Fruit fly (Drosophila melanogaster): ENCODE measurements around the gene Srrm234.

- no peak for TF ChIP-seq CG15710 (tag; optimal IDR thresholded peaks at IDR 0.05)
- TF ChIP-seq EcR (GFP tag; optimal IDR thresholded peaks at IDR 0.05), result no peak
- TF ChIP-seq Pif1B (GFP tag; optimal IDR thresholded peaks at IDR 0.05), result no peak
Measured at dm6 chr3L:1614465-1615084, 50.3 kb downstream of the Srrm234 start.

Measured in whole organism, pupa.